Worm (Caenorhabditis elegans) whole organism, L2 larva: Measurements from ENCODE around the gene T20B12.4.
A peak's percentile ranks its signal among the peaks of the same experiment; 100 is the strongest.

Experiments
- ama-1 ChIP-seq: fragments of 150-350 bp; optimal IDR thresholded peaks from 2 replicates; lab custom pipeline; 2018; ENCODE audit warnings: inconsistent platforms
- crh-2 ChIP-seq: sonication (generic microtip); optimal IDR thresholded peaks from 2 replicates; lab custom pipeline; 2017; ENCODE audit warnings: missing biosample characterization, missing genetic modification characterization
- elt-3 ChIP-seq: sonication (generic microtip); optimal IDR thresholded peaks from 2 replicates; lab custom pipeline; 2017; ENCODE audit warnings: missing biosample characterization, missing genetic modification characterization
- lsy-2 ChIP-seq, 2 experiments: fragments of 150-350 bp in 1 of 2; sonication (generic microtip) in 1 of 2; optimal IDR thresholded peaks; 2 replicates each; lab custom pipeline; 2014 to 2017; ENCODE audit warnings: missing biosample characterization in 2 of 2, missing genetic modification characterization in 2 of 2
- nhr-11 ChIP-seq: fragments of 150-350 bp; optimal IDR thresholded peaks from 2 replicates; lab custom pipeline; 2014; ENCODE audit warnings: missing biosample characterization, missing genetic modification characterization
- nhr-25 ChIP-seq: fragments of 150-350 bp; sonication (generic microtip); optimal IDR thresholded peaks from 3 replicates; lab custom pipeline; 2014; ENCODE audit warnings: missing biosample characterization, missing genetic modification characterization
- unc-39 ChIP-seq: fragments of 150-350 bp; optimal IDR thresholded peaks from 2 replicates; lab custom pipeline; 2014; ENCODE audit warnings: missing biosample characterization, missing genetic modification characterization
- ztf-11 ChIP-seq: sonication (generic microtip); optimal IDR thresholded peaks from 2 replicates; lab custom pipeline; 2017; ENCODE audit warnings: missing biosample characterization, missing genetic modification characterization

ce11 chrIII:7329155-7329732 is 38.3 kb upstream of the T20B12.4 start, which contains the start of gene lab-2:
- peak; percentile 36 for TF ChIP-seq ama-1 (lab: Kevin White, UChicago)
- no peak for TF ChIP-seq nhr-11 (tag; lab: Kevin White, UChicago)
- TF ChIP-seq elt-3 (tag; lab: Kevin White, UChicago) = no peak
- TF ChIP-seq nhr-25 (tag; lab: Kevin White, UChicago) = peak; percentile 48
- peak in 1 of 2 experiments; percentile 29 for TF ChIP-seq lsy-2 (tag; optimal IDR thresholded peaks at IDR 0.05; lab: Kevin White, UChicago)
- no peak for TF ChIP-seq ztf-11 (tag; lab: Kevin White, UChicago)
- no peak for TF ChIP-seq unc-39 (tag; lab: Kevin White, UChicago)
- peak; percentile 26 for TF ChIP-seq crh-2 (tag; lab: Kevin White, UChicago)
